Fruit fly (Drosophila melanogaster) whole organism, prepupa: ENCODE data around the gene GstD3.

Source experiments
- CG10631 ChIP-seq: fragments of 200-800 bp; sonication (Bioruptor generic); optimal IDR thresholded peaks from 2 replicates; lab custom pipeline; 2016; ENCODE audit warnings: missing biosample characterization, missing genetic modification characterization
- CG10669 ChIP-seq: fragments of 200-800 bp; sonication (Bioruptor generic); optimal IDR thresholded peaks from 3 replicates; lab custom pipeline; 2018; ENCODE audit warnings: missing biosample characterization, mild to moderate bottlenecking, missing genetic modification characterization, moderate library complexity
- CG11294 ChIP-seq: fragments of 200-800 bp; sonication (Bioruptor generic); IDR thresholded peaks from 2 replicates; pipeline ENCODE4 v1.3.6; 2022; ENCODE audit warnings: missing biosample characterization, missing genetic modification characterization
- CG11902 ChIP-seq: fragments of 200-800 bp; sonication (Bioruptor generic); optimal IDR thresholded peaks from 3 replicates; lab custom pipeline; 2016; ENCODE audit warnings: missing biosample characterization, missing genetic modification characterization
- CG1621 ChIP-seq: fragments of 200-800 bp; sonication (Bioruptor generic); optimal IDR thresholded peaks from 3 replicates; lab custom pipeline; 2018; ENCODE audit warnings: missing biosample characterization, mild to moderate bottlenecking, missing genetic modification characterization
- CG16779 ChIP-seq: fragments of 200-800 bp; sonication (Bioruptor generic); optimal IDR thresholded peaks from 3 replicates; lab custom pipeline; 2017; ENCODE audit warnings: missing biosample characterization, mild to moderate bottlenecking, missing genetic modification characterization
- CG3032 ChIP-seq: fragments of 200-800 bp; optimal IDR thresholded peaks from 2 replicates; lab custom pipeline; 2019; ENCODE audit warnings: missing biosample characterization, mild to moderate bottlenecking, missing genetic modification characterization, moderate library complexity
- CG31627 ChIP-seq: fragments of 200-800 bp; sonication (Bioruptor generic); optimal IDR thresholded peaks from 3 replicates; lab custom pipeline; 2016; ENCODE audit warnings: missing biosample characterization, missing genetic modification characterization
- CG32006 ChIP-seq: fragments of 200-800 bp; sonication (Bioruptor generic); optimal IDR thresholded peaks from 3 replicates; lab custom pipeline; 2017; ENCODE audit warnings: missing biosample characterization, mild to moderate bottlenecking, missing genetic modification characterization
- CG34406 ChIP-seq: fragments of 200-800 bp; sonication (Bioruptor generic); optimal IDR thresholded peaks from 3 replicates; lab custom pipeline; 2016; ENCODE audit warnings: missing biosample characterization, missing genetic modification characterization
- CG3919 ChIP-seq: fragments of 200-800 bp; sonication (Bioruptor generic); optimal IDR thresholded peaks from 3 replicates; lab custom pipeline; 2016; ENCODE audit warnings: missing biosample characterization, missing genetic modification characterization
- CG4318 ChIP-seq: fragments of 200-800 bp; sonication (Bioruptor generic); optimal IDR thresholded peaks from 3 replicates; lab custom pipeline; 2017; ENCODE audit warnings: missing biosample characterization, mild to moderate bottlenecking, missing genetic modification characterization
- CG6163 ChIP-seq: fragments of 200-800 bp; sonication (Bioruptor generic); IDR thresholded peaks from 3 replicates; pipeline ENCODE4 v1.3.6; 2022; ENCODE audit warnings: missing biosample characterization, missing genetic modification characterization
- CG6792 ChIP-seq: fragments of 200-800 bp; sonication (Bioruptor generic); optimal IDR thresholded peaks from 3 replicates; lab custom pipeline; 2016; ENCODE audit warnings: missing biosample characterization, missing genetic modification characterization
- CG6854 ChIP-seq: fragments of 200-800 bp; sonication (Bioruptor generic); optimal IDR thresholded peaks from 2 replicates; lab custom pipeline; 2017; ENCODE audit warnings: missing biosample characterization, mild to moderate bottlenecking, missing genetic modification characterization
- CG7368 ChIP-seq: fragments of 200-800 bp; sonication (Bioruptor generic); optimal IDR thresholded peaks from 3 replicates; lab custom pipeline; 2016; ENCODE audit warnings: missing biosample characterization, missing genetic modification characterization
- CG8119 ChIP-seq: fragments of 200-800 bp; sonication (Bioruptor generic); IDR thresholded peaks from 3 replicates; pipeline ENCODE4 v1.3.6; 2022; ENCODE audit warnings: missing biosample characterization, missing genetic modification characterization
- CG8319 ChIP-seq: fragments of 200-800 bp; sonication (Bioruptor generic); optimal IDR thresholded peaks from 3 replicates; lab custom pipeline; 2016; ENCODE audit warnings: missing biosample characterization, missing genetic modification characterization
- CG8632 ChIP-seq: fragments of 200-800 bp; sonication (Bioruptor generic); optimal IDR thresholded peaks from 3 replicates; lab custom pipeline; 2016; ENCODE audit warnings: missing biosample characterization, missing genetic modification characterization
- CG9139 ChIP-seq: fragments of 200-800 bp; sonication (Bioruptor generic); optimal IDR thresholded peaks from 3 replicates; lab custom pipeline; 2017; ENCODE audit warnings: missing biosample characterization, mild to moderate bottlenecking, missing genetic modification characterization
- Eip75B ChIP-seq: fragments of 200-800 bp; sonication (Bioruptor generic); optimal IDR thresholded peaks from 3 replicates; lab custom pipeline; 2016; ENCODE audit warnings: missing biosample characterization, missing genetic modification characterization
- Eip93F ChIP-seq: fragments of 200-800 bp; sonication (Bioruptor generic); optimal IDR thresholded peaks from 2 replicates; lab custom pipeline; 2016; ENCODE audit warnings: missing biosample characterization, mild to moderate bottlenecking, missing genetic modification characterization
- Ets21C ChIP-seq: fragments of 200-800 bp; sonication (Bioruptor generic); optimal IDR thresholded peaks from 3 replicates; lab custom pipeline; 2016; ENCODE audit warnings: missing biosample characterization, missing genetic modification characterization
- Gug ChIP-seq: fragments of 200-800 bp; sonication (Bioruptor generic); IDR thresholded peaks from 2 replicates; pipeline ENCODE4 v1.3.6; 2022; ENCODE audit warnings: missing biosample characterization, missing genetic modification characterization
- Hr39 ChIP-seq: fragments of 200-800 bp; sonication (Bioruptor generic); optimal IDR thresholded peaks from 2 replicates; lab custom pipeline; 2016; ENCODE audit warnings: missing biosample characterization, missing genetic modification characterization
- Met ChIP-seq: fragments of 200-800 bp; sonication (Bioruptor generic); optimal IDR thresholded peaks from 3 replicates; lab custom pipeline; 2016; ENCODE audit warnings: missing biosample characterization, missing genetic modification characterization
- OdsH ChIP-seq: fragments of 200-800 bp; sonication (Bioruptor generic); optimal IDR thresholded peaks from 3 replicates; lab custom pipeline; 2016; ENCODE audit warnings: missing biosample characterization, missing genetic modification characterization
- Sox102F ChIP-seq: fragments of 200-800 bp; sonication (Bioruptor generic); optimal IDR thresholded peaks from 2 replicates; lab custom pipeline; 2016; ENCODE audit warnings: missing biosample characterization, mild to moderate bottlenecking, missing genetic modification characterization
- achi ChIP-seq: fragments of 200-800 bp; sonication (Bioruptor generic); optimal IDR thresholded peaks from 3 replicates; lab custom pipeline; 2016; ENCODE audit warnings: missing biosample characterization, missing genetic modification characterization
- acj6 ChIP-seq: fragments of 200-800 bp; sonication (Bioruptor generic); optimal IDR thresholded peaks from 3 replicates; lab custom pipeline; 2016; ENCODE audit warnings: missing biosample characterization, missing genetic modification characterization
- cyc ChIP-seq: fragments of 200-800 bp; sonication (Bioruptor generic); optimal IDR thresholded peaks from 3 replicates; lab custom pipeline; 2016; ENCODE audit warnings: missing biosample characterization, missing genetic modification characterization
- dac ChIP-seq: fragments of 200-800 bp; sonication (Bioruptor generic); optimal IDR thresholded peaks from 2 replicates; lab custom pipeline; 2017; ENCODE audit warnings: missing biosample characterization, mild to moderate bottlenecking, missing genetic modification characterization
- esn ChIP-seq: fragments of 200-800 bp; sonication (Bioruptor generic); optimal IDR thresholded peaks from 2 replicates; lab custom pipeline; 2016; ENCODE audit warnings: missing biosample characterization, mild to moderate bottlenecking, missing genetic modification characterization, moderate library complexity
- fd85E ChIP-seq: fragments of 200-800 bp; sonication (Bioruptor generic); optimal IDR thresholded peaks from 3 replicates; lab custom pipeline; 2016; ENCODE audit warnings: missing biosample characterization, missing genetic modification characterization
- fkh ChIP-seq: fragments of 200-800 bp; sonication (Bioruptor generic); optimal IDR thresholded peaks from 3 replicates; lab custom pipeline; 2017; ENCODE audit warnings: missing biosample characterization, mild to moderate bottlenecking, missing genetic modification characterization, moderate library complexity
- lz ChIP-seq: fragments of 200-800 bp; sonication (Bioruptor generic); optimal IDR thresholded peaks from 3 replicates; lab custom pipeline; 2016; ENCODE audit warnings: missing biosample characterization, missing genetic modification characterization
- net ChIP-seq: fragments of 200-800 bp; sonication (Bioruptor generic); optimal IDR thresholded peaks from 3 replicates; lab custom pipeline; 2016; ENCODE audit warnings: missing biosample characterization, missing genetic modification characterization
- pdm3 ChIP-seq: fragments of 200-800 bp; sonication (Bioruptor generic); optimal IDR thresholded peaks from 3 replicates; lab custom pipeline; 2016; ENCODE audit warnings: missing biosample characterization, missing genetic modification characterization
- svp ChIP-seq: fragments of 200-800 bp; sonication (Bioruptor generic); peaks from one replicate; lab custom pipeline; 2016; ENCODE audit warnings: missing biosample characterization, missing genetic modification characterization
- topi ChIP-seq: fragments of 200-800 bp; sonication (Bioruptor generic); optimal IDR thresholded peaks from 3 replicates; lab custom pipeline; 2016; ENCODE audit warnings: missing biosample characterization, missing genetic modification characterization
- vri ChIP-seq: fragments of 200-800 bp; sonication (Bioruptor generic); optimal IDR thresholded peaks from 3 replicates; lab custom pipeline; 2016; ENCODE audit warnings: missing biosample characterization, mild to moderate bottlenecking, missing genetic modification characterization

GstD3 gene

dm6 chr3R:12344914-12345549 lies 27.8 kb upstream of the GstD3 start (continued):
- TF ChIP-seq cyc (GFP tag; lab: Kevin White, UChicago) (peak; percentile 30), CG11902 (GFP tag; lab: Kevin White, UChicago) (no peak), OdsH (GFP tag; lab: Kevin White, UChicago) (no peak), fkh (GFP tag; lab: Kevin White, UChicago) (no peak), CG7368 (GFP tag; lab: Kevin White, UChicago) (no peak), CG8632 (GFP tag; lab: Kevin White, UChicago) (no peak), CG9139 (no peak), Eip75B (GFP tag; lab: Kevin White, UChicago) (no peak), CG1621 (no peak), CG8319 (no peak), lz (GFP tag; lab: Kevin White, UChicago) (peak; percentile 24), CG6163 (GFP tag; lab: Robert Waterston, UW) (no peak), CG3032 (tag; lab: Kevin White, UChicago) (no peak), Eip93F (no peak), svp (GFP tag; lab: Kevin White, UChicago) (peak; percentile 85), vri (no peak), acj6 (no peak), CG34406 (GFP tag; lab: Kevin White, UChicago) (no peak), CG6792 (GFP tag; lab: Kevin White, UChicago) (no peak), CG8119 (GFP tag; lab: Robert Waterston, UW) (no peak), achi (GFP tag; lab: Kevin White, UChicago) (no peak), CG11294 (no peak), fd85E (GFP tag; lab: Kevin White, UChicago) (no peak), CG10669 (GFP tag; lab: Kevin White, UChicago) (no peak), CG32006 (GFP tag; lab: Kevin White, UChicago) (no peak), Sox102F (GFP tag; lab: Kevin White, UChicago) (peak; percentile 15), CG6854 (GFP tag; lab: Kevin White, UChicago) (no peak), Met (GFP tag; lab: Kevin White, UChicago) (peak; percentile 50), CG10631 (GFP tag; lab: Kevin White, UChicago) (no peak), Gug (GFP tag; lab: Robert Waterston, UW) (no peak), net (no peak)

- TF ChIP-seq CG8632 (GFP tag; lab: Kevin White, UChicago): no peak
- no peak for TF ChIP-seq CG4318 (GFP tag; lab: Kevin White, UChicago)
- TF ChIP-seq fkh (GFP tag; lab: Kevin White, UChicago): no peak
- TF ChIP-seq CG16779 (tag; lab: Kevin White, UChicago): no peak
- TF ChIP-seq CG11294: no peak
- no peak for TF ChIP-seq Ets21C (GFP tag; lab: Kevin White, UChicago)
- peak; percentile 3 for TF ChIP-seq svp (GFP tag; lab: Kevin White, UChicago)
Measured at dm6 chr3R:12345989-12346388, 26.9 kb upstream of the GstD3 start.

DNA sequence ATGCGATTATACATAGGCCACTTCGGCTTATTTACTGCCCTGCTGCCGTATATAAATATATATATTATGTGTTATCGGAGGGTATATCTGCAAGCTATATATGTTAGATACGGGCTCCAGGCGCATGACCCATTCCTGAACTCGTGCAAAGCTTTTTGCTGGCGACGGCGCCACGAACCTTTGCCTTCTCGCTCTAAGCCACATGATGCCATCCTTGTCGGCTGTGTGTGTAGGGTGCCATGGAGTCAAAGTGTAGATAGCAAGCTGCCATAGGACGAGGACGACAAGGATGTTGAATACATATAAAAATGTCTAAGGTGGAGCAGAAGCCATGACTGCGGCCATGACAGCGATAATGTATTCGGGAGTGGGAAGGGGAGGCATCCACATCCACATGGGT lies 25.2 kb upstream of the GstD3 start:
- TF ChIP-seq CG8319 (no peak), svp (GFP tag; lab: Kevin White, UChicago) (peak; percentile 28)
- TF ChIP-seq, all 60 proteins: peak for 1

dm6 chr3R:12350497-12350896 lies 22.4 kb upstream of the GstD3 start, which contains the start of gene CG10038:
Gene CG10038, minus strand, starts transcription at chr3R:12350644.
- peak; percentile 36 for TF ChIP-seq cyc (GFP tag; lab: Kevin White, UChicago)
- peak; percentile 86 for TF ChIP-seq svp (GFP tag; lab: Kevin White, UChicago)
- TF ChIP-seq Eip75B (GFP tag; lab: Kevin White, UChicago): no peak
- TF ChIP-seq esn (GFP tag; lab: Kevin White, UChicago): peak; percentile 45
- peak; percentile 24 for TF ChIP-seq CG31627 (GFP tag; lab: Kevin White, UChicago)
- peak; percentile 18 for TF ChIP-seq CG6792 (GFP tag; lab: Kevin White, UChicago)
- TF ChIP-seq topi (GFP tag; lab: Kevin White, UChicago): peak; percentile 20
- TF ChIP-seq Hr39 (GFP tag; lab: Kevin White, UChicago): peak; percentile 21
- peak; percentile 20 for TF ChIP-seq acj6
- peak; percentile 28 for TF ChIP-seq Met (GFP tag; lab: Kevin White, UChicago)
- TF ChIP-seq CG3032 (tag; lab: Kevin White, UChicago): peak; percentile 12
- peak; percentile 27 for TF ChIP-seq lz (GFP tag; lab: Kevin White, UChicago)
- no peak for TF ChIP-seq CG7368 (GFP tag; lab: Kevin White, UChicago)
- no peak for TF ChIP-seq CG1621
- peak; percentile 35 for TF ChIP-seq pdm3 (GFP tag; lab: Kevin White, UChicago)
- TF ChIP-seq dac (GFP tag; lab: Kevin White, UChicago): no peak
- peak; percentile 14 for TF ChIP-seq CG3919 (GFP tag; lab: Kevin White, UChicago)
